Worm (Caenorhabditis elegans): ENCODE data around the gene C07D10.1.
"Not testable (repeated sequence)": the region's sequence is repeated elsewhere in the genome, so short reads cannot be mapped to it uniquely, and the experiment has no call there.

Gene C07D10.1

DNA sequence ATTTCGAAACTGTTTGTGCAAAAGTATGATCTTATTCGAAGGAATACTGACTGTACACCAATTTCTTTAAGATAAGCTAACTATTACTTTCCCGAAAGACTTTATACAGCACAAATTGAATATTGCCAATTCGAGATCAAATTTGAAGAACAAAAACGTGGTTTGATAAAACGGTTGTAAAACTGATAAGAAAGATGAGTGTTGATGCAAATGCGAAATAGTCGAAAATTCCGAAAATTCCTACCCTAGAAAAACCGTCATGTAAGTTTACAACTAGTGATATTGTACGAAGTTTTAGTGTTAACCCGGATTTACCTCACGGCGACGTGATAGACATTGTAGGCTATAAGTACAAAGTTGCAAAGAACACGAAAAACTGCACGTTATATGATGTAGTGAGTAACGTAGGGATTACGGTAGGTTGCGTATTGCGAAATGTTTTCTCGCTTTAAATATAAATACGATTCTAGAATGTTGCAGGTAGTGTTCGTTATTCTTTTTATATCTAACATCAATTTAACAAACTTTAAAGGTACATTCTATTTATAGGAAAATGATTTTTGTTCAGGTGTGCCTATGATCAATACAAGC is 22.1 kb downstream of the C07D10.1 start:
- TF ChIP-seq B0310.2 (tag; optimal IDR thresholded peaks at IDR 0.05) (no peak), tbx-11 (GFP tag; IDR thresholded peaks at IDR 0.05) (no peak), F13C5.2 (tag; optimal IDR thresholded peaks at IDR 0.05) (no peak), hmg-4 (GFP tag; optimal IDR thresholded peaks at IDR 0.05) (no peak), aly-1 (tag; optimal IDR thresholded peaks at IDR 0.05) (no peak), hnd-1 (tag; optimal IDR thresholded peaks at IDR 0.05) (no peak), ama-1 (optimal IDR thresholded peaks at IDR 0.05) (no peak)

DNA sequence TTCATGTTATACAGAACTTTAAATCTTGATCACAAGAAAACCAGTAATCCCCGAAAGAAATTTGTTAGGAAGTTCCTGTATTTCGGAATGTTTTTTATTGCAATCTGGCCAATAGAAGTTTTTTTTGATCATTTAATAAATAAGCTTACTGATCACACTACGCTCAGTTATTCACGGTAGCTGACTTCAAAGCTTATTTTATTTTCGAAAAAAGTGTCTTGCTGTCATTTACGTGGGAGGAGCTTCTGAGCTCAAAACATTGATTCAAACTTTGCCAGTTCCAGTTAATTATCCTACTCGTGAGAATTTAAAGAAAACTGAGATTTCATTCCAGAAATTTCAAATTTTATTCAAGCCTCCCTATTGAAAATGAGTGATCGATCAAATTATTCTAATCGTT is 33.5 kb downstream of the C07D10.1 start, which contains the start of gene srd-54:
Gene srd-54, plus strand, starts transcription at position 301 of the 400 bp plus-strand sequence.
- TF ChIP-seq tra-4 (tag; optimal IDR thresholded peaks at IDR 0.05) (no peak), hmg-4 (GFP tag; optimal IDR thresholded peaks at IDR 0.05) (no peak), ceh-36 (tag; optimal IDR thresholded peaks at IDR 0.05) (no peak), pes-1 (GFP tag; IDR thresholded peaks at IDR 0.05) (no peak), tbx-37 (GFP tag; conservative IDR thresholded peaks at IDR 0.05) (no peak), F13C5.2 (tag; optimal IDR thresholded peaks at IDR 0.05) (no peak), tbx-11 (GFP tag; IDR thresholded peaks at IDR 0.05) (no peak), hmbx-1 (tag; optimal IDR thresholded peaks at IDR 0.05) (no peak), ets-7 (tag; optimal IDR thresholded peaks at IDR 0.05) (no peak), B0310.2 (tag; optimal IDR thresholded peaks at IDR 0.05) (no peak), ama-1 (optimal IDR thresholded peaks at IDR 0.05) (no peak), flt-1 (GFP tag; IDR thresholded peaks at IDR 0.05) (no peak), aly-1 (tag; optimal IDR thresholded peaks at IDR 0.05) (no peak), hnd-1 (tag; optimal IDR thresholded peaks at IDR 0.05) (no peak)

DNA sequence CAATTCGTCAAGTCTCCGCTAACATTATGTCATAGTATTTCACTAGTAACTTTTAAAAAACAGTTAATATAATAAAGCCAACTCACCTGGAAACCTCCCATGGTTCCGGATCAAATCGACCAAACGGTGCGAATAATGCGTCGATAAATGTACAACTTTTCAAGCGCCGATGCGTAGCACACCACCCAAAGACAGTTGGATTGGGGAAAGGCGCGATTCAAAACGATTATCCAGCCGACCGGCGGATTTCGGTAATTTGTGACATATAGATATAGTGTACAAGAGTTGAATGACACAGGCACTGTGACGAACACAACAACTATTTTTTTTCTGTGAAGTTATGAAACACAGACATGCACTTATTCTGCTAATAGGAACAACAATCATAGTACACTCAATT is 35.4 kb downstream of the C07D10.1 start, which contains the start of gene kcc-3:
Gene kcc-3, minus strand, starts transcription at position 101 of the 400 bp plus-strand sequence.
- TF ChIP-seq sea-1 (GFP tag; conservative IDR thresholded peaks at IDR 0.05) = no peak
- TF ChIP-seq tbx-37 (GFP tag; conservative IDR thresholded peaks at IDR 0.05) = no peak
- TF ChIP-seq hnd-1 (tag; optimal IDR thresholded peaks at IDR 0.05) = no peak
- no peak for TF ChIP-seq hmg-4 (GFP tag; optimal IDR thresholded peaks at IDR 0.05)
- TF ChIP-seq ets-7 (tag; optimal IDR thresholded peaks at IDR 0.05) = no peak
- TF ChIP-seq tra-4 (tag; optimal IDR thresholded peaks at IDR 0.05) = no peak
- TF ChIP-seq tbx-11 (GFP tag; IDR thresholded peaks at IDR 0.05) = no peak
- TF ChIP-seq hmbx-1 (tag; optimal IDR thresholded peaks at IDR 0.05) = no peak
- no peak for TF ChIP-seq ceh-36 (tag; optimal IDR thresholded peaks at IDR 0.05)
- TF ChIP-seq flt-1 (GFP tag; IDR thresholded peaks at IDR 0.05) = no peak
- TF ChIP-seq F13C5.2 (tag; optimal IDR thresholded peaks at IDR 0.05) = no peak
- TF ChIP-seq ceh-13 (GFP tag; optimal IDR thresholded peaks at IDR 0.05) = no peak

DNA sequence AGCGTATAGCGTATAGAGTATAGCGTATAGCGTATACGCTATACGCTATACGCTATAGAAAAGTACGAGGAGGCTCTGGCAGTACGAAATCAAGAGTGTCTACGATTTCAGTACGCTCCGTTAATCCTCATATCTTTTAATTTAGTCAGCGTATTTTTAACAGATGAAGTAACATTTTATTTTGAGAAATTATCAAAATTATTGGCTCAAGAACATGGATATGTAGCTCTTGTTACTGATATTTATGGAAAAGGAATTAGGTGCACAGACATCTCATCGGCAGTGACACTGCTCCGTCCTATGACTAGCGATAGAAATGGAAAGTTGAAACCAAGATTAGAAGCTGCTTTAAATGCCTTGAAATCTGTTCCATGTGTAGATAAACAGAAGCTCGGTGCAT is 36.1 kb downstream of the C07D10.1 start, which contains the start of gene K02A2.1:
Gene K02A2.1, plus strand, starts transcription at position 301 of the 400 bp plus-strand sequence.
- TF ChIP-seq tbx-11 (GFP tag; IDR thresholded peaks at IDR 0.05); hmbx-1 (tag; optimal IDR thresholded peaks at IDR 0.05); ama-1 (optimal IDR thresholded peaks at IDR 0.05): not testable (repeated sequence)
